Fruit fly (Drosophila melanogaster) whole organism, prepupa: ENCODE data around the gene BRWD3.

Experiments
- CG10631 ChIP-seq: fragments of 200-800 bp; sonication (Bioruptor generic); optimal IDR thresholded peaks from 2 replicates; lab custom pipeline; 2016; ENCODE audit warnings: missing biosample characterization, missing genetic modification characterization
- CG11902 ChIP-seq: fragments of 200-800 bp; sonication (Bioruptor generic); optimal IDR thresholded peaks from 3 replicates; lab custom pipeline; 2016; ENCODE audit warnings: missing biosample characterization, missing genetic modification characterization
- CG16779 ChIP-seq: fragments of 200-800 bp; sonication (Bioruptor generic); optimal IDR thresholded peaks from 3 replicates; lab custom pipeline; 2017; ENCODE audit warnings: missing biosample characterization, mild to moderate bottlenecking, missing genetic modification characterization
- CG31627 ChIP-seq: fragments of 200-800 bp; sonication (Bioruptor generic); optimal IDR thresholded peaks from 3 replicates; lab custom pipeline; 2016; ENCODE audit warnings: missing biosample characterization, missing genetic modification characterization
- CG4318 ChIP-seq: fragments of 200-800 bp; sonication (Bioruptor generic); optimal IDR thresholded peaks from 3 replicates; lab custom pipeline; 2017; ENCODE audit warnings: missing biosample characterization, mild to moderate bottlenecking, missing genetic modification characterization
- CG6854 ChIP-seq: fragments of 200-800 bp; sonication (Bioruptor generic); optimal IDR thresholded peaks from 2 replicates; lab custom pipeline; 2017; ENCODE audit warnings: missing biosample characterization, mild to moderate bottlenecking, missing genetic modification characterization
- CG8319 ChIP-seq: fragments of 200-800 bp; sonication (Bioruptor generic); optimal IDR thresholded peaks from 3 replicates; lab custom pipeline; 2016; ENCODE audit warnings: missing biosample characterization, missing genetic modification characterization
- Gug ChIP-seq: fragments of 200-800 bp; sonication (Bioruptor generic); IDR thresholded peaks from 2 replicates; pipeline ENCODE4 v1.3.6; 2022; ENCODE audit warnings: missing biosample characterization, missing genetic modification characterization
- esn ChIP-seq: fragments of 200-800 bp; sonication (Bioruptor generic); optimal IDR thresholded peaks from 2 replicates; lab custom pipeline; 2016; ENCODE audit warnings: missing biosample characterization, mild to moderate bottlenecking, missing genetic modification characterization, moderate library complexity
- fd59A ChIP-seq: fragments of 200-800 bp; sonication (Bioruptor generic); optimal IDR thresholded peaks from 2 replicates; lab custom pipeline; 2017; ENCODE audit warnings: missing biosample characterization, mild to moderate bottlenecking, missing genetic modification characterization, missing genetic modification reagents
- fd85E ChIP-seq: fragments of 200-800 bp; sonication (Bioruptor generic); optimal IDR thresholded peaks from 3 replicates; lab custom pipeline; 2016; ENCODE audit warnings: missing biosample characterization, missing genetic modification characterization
- fkh ChIP-seq: fragments of 200-800 bp; sonication (Bioruptor generic); optimal IDR thresholded peaks from 3 replicates; lab custom pipeline; 2017; ENCODE audit warnings: missing biosample characterization, mild to moderate bottlenecking, missing genetic modification characterization, moderate library complexity
- topi ChIP-seq: fragments of 200-800 bp; sonication (Bioruptor generic); optimal IDR thresholded peaks from 3 replicates; lab custom pipeline; 2016; ENCODE audit warnings: missing biosample characterization, missing genetic modification characterization

dm6 chr3R:24279291-24279690, 39.5 kb upstream of the BRWD3 start, which contains the start of gene shps:
- no peak for TF ChIP-seq topi
- no peak for TF ChIP-seq CG10631
- no peak for TF ChIP-seq CG4318 (GFP tag; lab: Kevin White, UChicago)
- TF ChIP-seq CG16779 (tag; lab: Kevin White, UChicago), result no peak
- TF ChIP-seq fd59A (GFP tag; lab: Kevin White, UChicago), result no peak
- no peak for TF ChIP-seq CG6854 (GFP tag; lab: Kevin White, UChicago)
- no peak for TF ChIP-seq CG8319 (GFP tag; lab: Kevin White, UChicago)
- TF ChIP-seq fkh (GFP tag; lab: Kevin White, UChicago), result no peak
- no peak for TF ChIP-seq CG11902 (GFP tag; lab: Kevin White, UChicago)
- no peak for TF ChIP-seq esn (GFP tag; lab: Kevin White, UChicago)
- TF ChIP-seq CG31627 (GFP tag; lab: Kevin White, UChicago), result no peak
- no peak for TF ChIP-seq fd85E (GFP tag; lab: Kevin White, UChicago)
- TF ChIP-seq Gug (GFP tag; lab: Robert Waterston, UW), result no peak
